Fruit fly (Drosophila melanogaster): ENCODE measurements around the gene CG32196.

The CG32196 gene

dm6 chr3L:18423011-18423410 lies 37.8 kb downstream of the CG32196 start (continued):
- TF ChIP-seq CG9139 (GFP tag; optimal IDR thresholded peaks at IDR 0.05): no peak
- no peak for TF ChIP-seq CG16779 (tag; optimal IDR thresholded peaks at IDR 0.05)
- no peak for TF ChIP-seq acj6 (GFP tag; optimal IDR thresholded peaks at IDR 0.05)

- no peak for TF ChIP-seq CG1621 (tag; optimal IDR thresholded peaks at IDR 0.05)
- TF ChIP-seq CG4318 (GFP tag; optimal IDR thresholded peaks at IDR 0.05): no peak
- peak; percentile 5 for TF ChIP-seq svp (GFP tag)
- no peak for TF ChIP-seq CG11762 (GFP tag; optimal IDR thresholded peaks at IDR 0.05; ENCODE audit: insufficient read depth)
- TF ChIP-seq fd85E (GFP tag; optimal IDR thresholded peaks at IDR 0.05): no peak
- TF ChIP-seq CG6808 (GFP tag; optimal IDR thresholded peaks at IDR 0.05): no peak
Observed at dm6 chr3L:18417820-18418219, 43.0 kb downstream of the CG32196 start.

dm6 chr3L:18411334-18411733 lies 49.5 kb downstream of the CG32196 start:
- no peak for TF ChIP-seq dsx (GFP tag; optimal IDR thresholded peaks at IDR 0.05; ENCODE audit: poor library complexity, severe bottlenecking)
- TF ChIP-seq CG6808 (GFP tag; optimal IDR thresholded peaks at IDR 0.05): no peak
- no peak for TF ChIP-seq Gug (GFP tag; IDR thresholded peaks at IDR 0.05)
- TF ChIP-seq Sox15 (GFP tag; optimal IDR thresholded peaks at IDR 0.05): no peak
- no peak for TF ChIP-seq CG8119 (GFP tag; IDR thresholded peaks at IDR 0.05)
- no peak for TF ChIP-seq eg (GFP tag; IDR thresholded peaks at IDR 0.05)
